4 fruit fly cellular contexts compared by ENCODE assay signal in the genomic region with DNA sequence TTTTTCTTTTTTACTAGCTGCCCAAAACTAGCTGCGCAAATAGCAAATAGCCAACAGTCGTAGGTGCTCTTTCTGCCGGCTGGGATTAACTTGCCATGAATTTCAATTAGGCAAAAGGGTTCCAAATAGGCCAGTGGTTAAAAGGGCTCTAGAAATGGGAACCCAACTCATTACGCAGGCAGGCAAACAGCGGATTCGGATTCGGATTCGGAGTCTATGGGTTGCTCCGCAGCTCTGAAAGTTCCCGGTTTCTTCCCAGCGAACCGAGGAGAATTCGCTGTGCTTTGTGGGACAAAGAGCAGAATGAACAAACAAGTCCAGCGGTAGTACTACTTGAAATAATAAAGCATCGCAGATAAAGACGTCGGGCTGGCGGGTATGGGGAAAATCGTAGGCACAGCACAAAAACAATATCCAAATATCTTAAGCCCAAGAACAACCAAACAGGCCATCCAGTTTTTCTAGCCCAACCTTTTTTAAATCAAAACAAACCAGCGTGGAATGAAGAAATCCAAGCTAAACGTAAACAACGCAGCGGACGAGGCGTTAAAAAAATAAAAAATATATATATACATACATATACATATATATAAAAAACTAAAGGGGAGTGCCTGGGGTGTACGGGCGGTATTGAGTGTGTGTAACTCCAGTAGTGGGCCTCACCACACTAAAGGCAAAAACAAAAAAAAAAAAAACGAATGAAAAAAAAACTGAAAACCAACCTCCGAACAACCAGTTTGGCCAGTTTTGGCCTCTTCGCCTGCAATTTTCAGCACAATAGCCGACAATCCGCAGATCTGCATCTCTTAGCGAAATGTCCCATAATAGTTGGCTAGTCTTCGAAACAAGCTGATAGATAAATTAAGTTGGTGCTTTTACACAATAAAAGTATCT.
TF ChIP-seq lines count a peak whose summit lies in the region.

No protein-coding gene starts in this region.

- no peak for TF ChIP-seq CTCF in whole organism, embryonic (GFP tag; optimal IDR thresholded peaks at IDR 0.05; lab: Kevin White, UChicago)

TF ChIP-seq in whole organism, embryonic, 481 proteins besides CTCF, POLR2A, EP300 and RAD21 (continues in another document):
- TF ChIP-seq wek (GFP tag; optimal IDR thresholded peaks at IDR 0.05; lab: Kevin White, UChicago), result no peak
- TF ChIP-seq Dip3 (GFP tag; optimal IDR thresholded peaks at IDR 0.05; lab: Kevin White, UChicago), result no peak
- no peak for TF ChIP-seq Rx (GFP tag; IDR thresholded peaks at IDR 0.05; lab: Robert Waterston, UW)
- TF ChIP-seq CG31441 (GFP tag; IDR thresholded peaks at IDR 0.05; lab: Robert Waterston, UW), result no peak
- no peak for TF ChIP-seq CG9215 (GFP tag; IDR thresholded peaks at IDR 0.05; lab: Robert Waterston, UW)
- TF ChIP-seq Pdp1 (GFP tag; optimal IDR thresholded peaks at IDR 0.05; lab: Kevin White, UChicago), result no peak
- TF ChIP-seq vvl (GFP tag; IDR thresholded peaks at IDR 0.05; lab: Robert Waterston, UW), result peak; percentile 17; the same call in 1 of the 2 replicates
- TF ChIP-seq CG6683 (GFP tag; optimal IDR thresholded peaks at IDR 0.05; lab: Kevin White, UChicago), result no peak
- no peak for TF ChIP-seq YL-1 (GFP tag; optimal IDR thresholded peaks at IDR 0.05; lab: Kevin White, UChicago)
- no peak for TF ChIP-seq slou (GFP tag; optimal IDR thresholded peaks at IDR 0.05; lab: Kevin White, UChicago)
- peak; percentile 2 for TF ChIP-seq bcd (GFP tag; optimal IDR thresholded peaks at IDR 0.05; lab: Kevin White, UChicago)
- TF ChIP-seq H2.0 (GFP tag; IDR thresholded peaks at IDR 0.05; lab: Robert Waterston, UW), result no peak
- no peak for TF ChIP-seq Camta (GFP tag; optimal IDR thresholded peaks at IDR 0.05; lab: Kevin White, UChicago)
- no peak for TF ChIP-seq Max (GFP tag; optimal IDR thresholded peaks at IDR 0.05; lab: Kevin White, UChicago)
- TF ChIP-seq org-1 (GFP tag; optimal IDR thresholded peaks at IDR 0.05; lab: Kevin White, UChicago), result no peak
- no peak for TF ChIP-seq CG10654 (GFP tag; optimal IDR thresholded peaks at IDR 0.05; lab: Kevin White, UChicago)
- no peak for TF ChIP-seq MESR4 (GFP tag; optimal IDR thresholded peaks at IDR 0.05; lab: Kevin White, UChicago)
- TF ChIP-seq cas (GFP tag; IDR thresholded peaks at IDR 0.05; lab: Robert Waterston, UW), result no peak
- TF ChIP-seq CG14667 (GFP tag; IDR thresholded peaks at IDR 0.05; lab: Robert Waterston, UW), result no peak
- no peak for TF ChIP-seq CG7271 (tag; optimal IDR thresholded peaks at IDR 0.05; lab: Kevin White, UChicago)
- no peak for TF ChIP-seq CG8281 (tag; optimal IDR thresholded peaks at IDR 0.05; lab: Kevin White, UChicago)

TF ChIP-seq in whole organism, prepupa, 60 proteins besides CTCF, POLR2A, EP300 and RAD21 (continues in another document):
- TF ChIP-seq CG6163 (GFP tag; IDR thresholded peaks at IDR 0.05; lab: Robert Waterston, UW), result peak; percentile 81; the same call in 2 of the 3 replicates
- peak; percentile 45 for TF ChIP-seq spab (GFP tag; optimal IDR thresholded peaks at IDR 0.05; lab: Kevin White, UChicago)
- no peak for TF ChIP-seq CG10669 (GFP tag; optimal IDR thresholded peaks at IDR 0.05; lab: Kevin White, UChicago)
- TF ChIP-seq CG7368 (GFP tag; optimal IDR thresholded peaks at IDR 0.05; lab: Kevin White, UChicago), result no peak
- peak; percentile 35 for TF ChIP-seq fkh (GFP tag; optimal IDR thresholded peaks at IDR 0.05; lab: Kevin White, UChicago)
- peak; percentile 81 for TF ChIP-seq eg (GFP tag; IDR thresholded peaks at IDR 0.05; lab: Robert Waterston, UW)
- TF ChIP-seq Lpt (GFP tag; optimal IDR thresholded peaks at IDR 0.05; lab: Kevin White, UChicago), result peak; percentile 51
- TF ChIP-seq CG1621 (tag; optimal IDR thresholded peaks at IDR 0.05; lab: Kevin White, UChicago), result peak; percentile 40
- no peak for TF ChIP-seq pdm3 (GFP tag; optimal IDR thresholded peaks at IDR 0.05; lab: Kevin White, UChicago)
- no peak for TF ChIP-seq CG31627 (GFP tag; optimal IDR thresholded peaks at IDR 0.05; lab: Kevin White, UChicago)
- no peak for TF ChIP-seq vri (GFP tag; optimal IDR thresholded peaks at IDR 0.05; lab: Kevin White, UChicago)
- TF ChIP-seq OdsH (GFP tag; optimal IDR thresholded peaks at IDR 0.05; lab: Kevin White, UChicago), result no peak
- peak; percentile 38 for TF ChIP-seq CG6276 (GFP tag; optimal IDR thresholded peaks at IDR 0.05; lab: Kevin White, UChicago)
- TF ChIP-seq dsx (GFP tag; optimal IDR thresholded peaks at IDR 0.05; lab: Kevin White, UChicago; ENCODE audit: poor library complexity, severe bottlenecking), result peak; percentile 64
- no peak for TF ChIP-seq CG8319 (GFP tag; optimal IDR thresholded peaks at IDR 0.05; lab: Kevin White, UChicago)
- TF ChIP-seq CG9139 (GFP tag; optimal IDR thresholded peaks at IDR 0.05; lab: Kevin White, UChicago), result peak; percentile 77
- TF ChIP-seq CG6808 (GFP tag; optimal IDR thresholded peaks at IDR 0.05; lab: Kevin White, UChicago), result peak; percentile 50
- peak; percentile 14 for TF ChIP-seq CG3032 (tag; optimal IDR thresholded peaks at IDR 0.05; lab: Kevin White, UChicago)
- TF ChIP-seq Eip78C (GFP tag; lab: Kevin White, UChicago), result peak; percentile 34
- TF ChIP-seq CG8119 (GFP tag; IDR thresholded peaks at IDR 0.05; lab: Robert Waterston, UW), result peak; percentile 78; the same call in 2 of the 3 replicates

TF ChIP-seq in whole organism, pupa, 21 proteins besides CTCF, POLR2A, EP300 and RAD21:
- TF ChIP-seq CG13204 (GFP tag; optimal IDR thresholded peaks at IDR 0.05; lab: Kevin White, UChicago), result peak; percentile 56
- TF ChIP-seq Pif1B (GFP tag; optimal IDR thresholded peaks at IDR 0.05; lab: Kevin White, UChicago), result peak; percentile 83
- TF ChIP-seq CG12605 (GFP tag; IDR thresholded peaks at IDR 0.05; lab: Robert Waterston, UW), result peak; percentile 89
- no peak for TF ChIP-seq D1 (tag; optimal IDR thresholded peaks at IDR 0.05; lab: Kevin White, UChicago)
- TF ChIP-seq CG4496 (GFP tag; IDR thresholded peaks at IDR 0.05; lab: Robert Waterston, UW), result peak; percentile 80; the same call in 2 of the 3 replicates
- TF ChIP-seq gl (tag; optimal IDR thresholded peaks at IDR 0.05; lab: Kevin White, UChicago), result peak; percentile 48
- TF ChIP-seq Snoo (tag; optimal IDR thresholded peaks at IDR 0.05; lab: Kevin White, UChicago), result no peak
- TF ChIP-seq CG9948 (tag; optimal IDR thresholded peaks at IDR 0.05; lab: Kevin White, UChicago), result no peak
- TF ChIP-seq rn (GFP tag; IDR thresholded peaks at IDR 0.05; lab: Robert Waterston, UW), result no peak
- TF ChIP-seq Pif1A (GFP tag; optimal IDR thresholded peaks at IDR 0.05; lab: Kevin White, UChicago), result peak; percentile 71
- TF ChIP-seq fd96Ca (GFP tag; IDR thresholded peaks at IDR 0.05; lab: Robert Waterston, UW), result peak; percentile 74
- TF ChIP-seq CG34367 (tag; optimal IDR thresholded peaks at IDR 0.05; lab: Kevin White, UChicago), result peak; percentile 27
- TF ChIP-seq CG8301 (tag; optimal IDR thresholded peaks at IDR 0.05; lab: Kevin White, UChicago), result no peak
- TF ChIP-seq CG32121 (GFP tag; IDR thresholded peaks at IDR 0.05; lab: Robert Waterston, UW), result peak; percentile 53; the same call in 1 of the 2 replicates
- TF ChIP-seq EcR (GFP tag; optimal IDR thresholded peaks at IDR 0.05; lab: Kevin White, UChicago), result peak; percentile 70
- TF ChIP-seq Ets98B (GFP tag; IDR thresholded peaks at IDR 0.05; lab: Robert Waterston, UW), result peak; percentile 79
- no peak for TF ChIP-seq CG10348 (GFP tag; IDR thresholded peaks at IDR 0.05; lab: Robert Waterston, UW)
- TF ChIP-seq CG14655 (GFP tag; optimal IDR thresholded peaks at IDR 0.05; lab: Kevin White, UChicago), result peak; percentile 13
- TF ChIP-seq CG8159 (tag; optimal IDR thresholded peaks at IDR 0.05; lab: Kevin White, UChicago), result peak; percentile 15
- TF ChIP-seq CG17806 (tag; optimal IDR thresholded peaks at IDR 0.05; lab: Kevin White, UChicago), result peak; percentile 25
- peak; percentile 29 for TF ChIP-seq CG15710 (tag; optimal IDR thresholded peaks at IDR 0.05; lab: Kevin White, UChicago)

TF ChIP-seq in whole organism, wandering third instar larva, 38 proteins besides CTCF, POLR2A, EP300 and RAD21:
- TF ChIP-seq psq (GFP tag; optimal IDR thresholded peaks at IDR 0.05; lab: Kevin White, UChicago) (peak; percentile 55), rgr (GFP tag; optimal IDR thresholded peaks at IDR 0.05; lab: Kevin White, UChicago) (no peak)
